Worm (Caenorhabditis elegans) whole organism, midembryonic: ENCODE measurements around the gene T25B2.4.

ENCODE experiments used
- T22C8.4 ChIP-seq: fragments of 200-800 bp; sonication (Bioruptor generic); IDR thresholded peaks from 2 replicates; pipeline ENCODE4 v1.3.6; 2022; ENCODE audit warnings: missing genetic modification characterization, missing compliant biosample characterization
- cog-1 ChIP-seq: sonication (generic microtip); optimal IDR thresholded peaks from 2 replicates; lab custom pipeline; 2016; ENCODE audit warnings: missing genetic modification characterization, missing compliant biosample characterization
- flt-1 ChIP-seq: fragments of 200-800 bp; sonication (Bioruptor generic); IDR thresholded peaks from 2 replicates; pipeline ENCODE4 v1.3.6; 2022; ENCODE audit warnings: missing genetic modification characterization, missing compliant biosample characterization
- klf-2 ChIP-seq: fragments of 200-800 bp; sonication (Bioruptor generic); conservative IDR thresholded peaks from 2 replicates; pipeline ENCODE4 v1.3.6; 2022; ENCODE audit warnings: missing genetic modification reagents, missing genetic modification characterization, missing compliant biosample characterization
- med-1 ChIP-seq: sonication (generic microtip); optimal IDR thresholded peaks from 2 replicates; lab custom pipeline; 2017; ENCODE audit warnings: missing genetic modification characterization, mild to moderate bottlenecking, missing compliant biosample characterization, antibody characterized with exemption, missing genetic modification reagents; ENCODE audit not compliant: insufficient read depth

ce11 chrX:6173656-6174055 lies 4.4 kb upstream of the T25B2.4 start, which contains the start of gene T25B2.1:
- no peak for TF ChIP-seq klf-2 (GFP tag; lab: Robert Waterston, UW)
- TF ChIP-seq flt-1 (GFP tag; lab: Robert Waterston, UW), result no peak
- TF ChIP-seq cog-1 (tag; lab: Kevin White, UChicago), result no peak
- TF ChIP-seq med-1 (GFP tag; lab: Kevin White, UChicago), result no peak
- TF ChIP-seq T22C8.4 (GFP tag; lab: Robert Waterston, UW), result no peak
